Fruit fly (Drosophila melanogaster) whole organism, embryonic: Measurements from ENCODE around the gene PCNA2.

ENCODE experiments used
- CG10431 ChIP-seq: fragments of 200-800 bp; sonication (Bioruptor generic); optimal IDR thresholded peaks from 3 replicates; lab custom pipeline; 2018; ENCODE audit warnings: missing biosample characterization, mild to moderate bottlenecking, missing genetic modification characterization
- CG10462 ChIP-seq: fragments of 200-800 bp; sonication (Bioruptor generic); optimal IDR thresholded peaks from 2 replicates; lab custom pipeline; 2016; ENCODE audit warnings: missing biosample characterization, missing genetic modification characterization
- CG11398 ChIP-seq: fragments of 200-800 bp; sonication (Bioruptor generic); optimal IDR thresholded peaks from 2 replicates; lab custom pipeline; 2016; ENCODE audit warnings: missing biosample characterization, missing genetic modification characterization
- CG13287 ChIP-seq: fragments of 200-800 bp; sonication (Bioruptor generic); IDR thresholded peaks from 2 replicates; pipeline ENCODE4 v1.3.6; 2022; ENCODE audit warnings: missing biosample characterization, missing genetic modification characterization; ENCODE audit not compliant: partially characterized antibody
- CG13624 ChIP-seq: fragments of 200-800 bp; sonication (Bioruptor generic); optimal IDR thresholded peaks from 2 replicates; lab custom pipeline; 2016; ENCODE audit warnings: missing biosample characterization, missing genetic modification characterization
- CG13894 ChIP-seq: fragments of 200-800 bp; sonication (Bioruptor generic); optimal IDR thresholded peaks from 3 replicates; lab custom pipeline; 2018; ENCODE audit warnings: missing biosample characterization, mild to moderate bottlenecking, missing genetic modification characterization, moderate library complexity
- CG15073 ChIP-seq: fragments of 200-800 bp; sonication (Bioruptor generic); optimal IDR thresholded peaks from 2 replicates; lab custom pipeline; 2016; ENCODE audit warnings: missing biosample characterization, missing genetic modification characterization
- CG1792 ChIP-seq: fragments of 200-800 bp; sonication (Bioruptor generic); optimal IDR thresholded peaks from 2 replicates; lab custom pipeline; 2016; ENCODE audit warnings: missing biosample characterization, missing genetic modification characterization
- CG2712 ChIP-seq: fragments of 200-800 bp; optimal IDR thresholded peaks from 3 replicates; lab custom pipeline; 2019; ENCODE audit warnings: missing biosample characterization, mild to moderate bottlenecking, missing genetic modification characterization, moderate library complexity
- CG2875 ChIP-seq: fragments of 200-800 bp; sonication (Bioruptor generic); optimal IDR thresholded peaks from 2 replicates; lab custom pipeline; 2017; ENCODE audit warnings: missing biosample characterization, mild to moderate bottlenecking, missing genetic modification characterization, missing genetic modification reagents
- CG3847 ChIP-seq: fragments of 200-800 bp; sonication (Bioruptor generic); IDR thresholded peaks from 2 replicates; pipeline ENCODE4 v1.3.6; 2022; ENCODE audit warnings: missing biosample characterization, missing genetic modification characterization
- CG4282 ChIP-seq: fragments of 200-800 bp; sonication (Bioruptor generic); optimal IDR thresholded peaks from 2 replicates; lab custom pipeline; 2016; ENCODE audit warnings: missing biosample characterization, missing genetic modification characterization
- CG4328 ChIP-seq: fragments of 200-800 bp; sonication (Bioruptor generic); optimal IDR thresholded peaks from 3 replicates; lab custom pipeline; 2017; ENCODE audit warnings: missing biosample characterization, missing genetic modification reagents, missing genetic modification characterization
- CG4360 ChIP-seq: fragments of 200-800 bp; sonication (Bioruptor generic); IDR thresholded peaks from 2 replicates; pipeline ENCODE4 v1.3.6; 2022; ENCODE audit warnings: missing biosample characterization, missing genetic modification characterization
- CG43689 ChIP-seq: fragments of 200-800 bp; sonication (Bioruptor generic); IDR thresholded peaks from 2 replicates; pipeline ENCODE4 v1.3.6; 2022; ENCODE audit warnings: missing biosample characterization, missing genetic modification characterization
- CG4854 ChIP-seq: fragments of 200-800 bp; sonication (Bioruptor generic); optimal IDR thresholded peaks from 2 replicates; lab custom pipeline; 2016; ENCODE audit warnings: missing biosample characterization, missing genetic modification characterization, inconsistent platforms
- CG7357 ChIP-seq: fragments of 200-800 bp; sonication (Bioruptor generic); IDR thresholded peaks from 3 replicates; pipeline ENCODE4 v1.3.6; 2022; ENCODE audit warnings: missing biosample characterization, missing genetic modification characterization
- CG9437 ChIP-seq: fragments of 200-800 bp; sonication (Bioruptor generic); optimal IDR thresholded peaks from 2 replicates; lab custom pipeline; 2018; ENCODE audit warnings: missing biosample characterization, mild to moderate bottlenecking, missing genetic modification characterization
- Dad ChIP-seq: fragments of 200-800 bp; sonication (Bioruptor generic); optimal IDR thresholded peaks from 3 replicates; lab custom pipeline; 2016; ENCODE audit warnings: missing biosample characterization, missing genetic modification characterization
- Dll ChIP-seq: fragments of 200-800 bp; sonication (Bioruptor generic); IDR thresholded peaks from 4 replicates; pipeline ENCODE4 v1.3.6; 2022; ENCODE audit warnings: missing biosample characterization, missing genetic modification characterization; ENCODE audit not compliant: partially characterized antibody
- Eip74EF ChIP-seq, 2 experiments: fragments of 200-800 bp in 1 of 2; fragments of >200 bp in 1 of 2; sonication (Bioruptor generic) in 1 of 2; optimal IDR thresholded peaks; 2 replicates each; lab custom pipeline; 2017 to 2019; ENCODE audit warnings: missing biosample characterization in 2 of 2, missing genetic modification characterization in 2 of 2, mild to moderate bottlenecking in 1 of 2, moderate library complexity in 1 of 2
- Ets97D ChIP-seq: fragments of 200-800 bp; sonication (Bioruptor generic); optimal IDR thresholded peaks from 3 replicates; lab custom pipeline; 2016; ENCODE audit warnings: missing biosample characterization, missing genetic modification characterization
- HLH54F ChIP-seq: fragments of 200-800 bp; sonication (Bioruptor generic); optimal IDR thresholded peaks from 3 replicates; lab custom pipeline; 2016; ENCODE audit warnings: missing biosample characterization, missing genetic modification characterization
- Max ChIP-seq: fragments of 200-800 bp; sonication (Bioruptor generic); optimal IDR thresholded peaks from 2 replicates; lab custom pipeline; 2016; ENCODE audit warnings: missing biosample characterization, mild to moderate bottlenecking, missing genetic modification characterization
- Mrtf ChIP-seq: fragments of 200-800 bp; sonication (Bioruptor generic); IDR thresholded peaks from 3 replicates; pipeline ENCODE4 v1.3.6; 2022; ENCODE audit warnings: missing biosample characterization, missing genetic modification characterization
- Nf-YB ChIP-seq: fragments of 200-800 bp; sonication (Bioruptor generic); optimal IDR thresholded peaks from 3 replicates; lab custom pipeline; 2019; ENCODE audit warnings: missing biosample characterization, mild to moderate bottlenecking, missing genetic modification characterization, moderate library complexity
- TFAM ChIP-seq: fragments of 200-800 bp; sonication (Bioruptor generic); optimal IDR thresholded peaks from 2 replicates; lab custom pipeline; 2017; ENCODE audit warnings: missing biosample characterization, missing genetic modification characterization, inconsistent platforms
- ato ChIP-seq: fragments of 200-800 bp; sonication (Bioruptor generic); IDR thresholded peaks from 2 replicates; pipeline ENCODE4 v1.3.6; 2022; ENCODE audit warnings: missing biosample characterization, missing genetic modification characterization; ENCODE audit not compliant: partially characterized antibody
- br ChIP-seq: fragments of >200 bp; optimal IDR thresholded peaks from 2 replicates; lab custom pipeline; 2017
- bsh ChIP-seq, 2 experiments: fragments of 200-800 bp; sonication (Bioruptor generic); optimal IDR thresholded peaks; 2 replicates each; lab custom pipeline; 2017 to 2018; ENCODE audit warnings: mild to moderate bottlenecking in 2 of 2, missing biosample characterization in 2 of 2, missing genetic modification characterization in 2 of 2, moderate library complexity in 1 of 2
- cad ChIP-seq: fragments of >200 bp; optimal IDR thresholded peaks from 2 replicates; lab custom pipeline; 2017; ENCODE audit warnings: missing biosample characterization, missing genetic modification characterization
- caup ChIP-seq: fragments of 200-800 bp; sonication (Bioruptor generic); optimal IDR thresholded peaks from 3 replicates; lab custom pipeline; 2017; ENCODE audit warnings: missing biosample characterization, mild to moderate bottlenecking, missing genetic modification characterization, moderate library complexity; ENCODE audit not compliant: severe bottlenecking
- danr ChIP-seq: fragments of 200-800 bp; sonication (Bioruptor generic); IDR thresholded peaks from 2 replicates; pipeline ENCODE4 v1.3.6; 2022; ENCODE audit warnings: missing biosample characterization, missing genetic modification characterization
- ham ChIP-seq: fragments of 200-800 bp; sonication (Bioruptor generic); IDR thresholded peaks from 2 replicates; pipeline ENCODE4 v1.3.6; 2022; ENCODE audit warnings: missing biosample characterization, missing genetic modification characterization
- hth ChIP-seq: fragments of >200 bp; optimal IDR thresholded peaks from 2 replicates; lab custom pipeline; 2017; ENCODE audit warnings: inconsistent platforms
- kay ChIP-seq: fragments of 200-800 bp; sonication (Bioruptor generic); optimal IDR thresholded peaks from 2 replicates; lab custom pipeline; 2016; ENCODE audit warnings: missing biosample characterization, missing genetic modification characterization
- lab ChIP-seq: fragments of 200-800 bp; sonication (Bioruptor generic); optimal IDR thresholded peaks from 3 replicates; lab custom pipeline; 2017; ENCODE audit warnings: missing biosample characterization, missing genetic modification characterization, mild to moderate bottlenecking, moderate library complexity, missing genetic modification reagents
- lola ChIP-seq, 3 experiments: fragments of >200 bp in 2 of 3; fragments of 200-800 bp in 1 of 3; sonication (Bioruptor generic) in 1 of 3; optimal IDR thresholded peaks; 2 replicates each; lab custom pipeline; 2017 to 2019; ENCODE audit warnings: missing biosample characterization in 3 of 3, missing genetic modification characterization in 3 of 3, mild to moderate bottlenecking in 1 of 3, moderate library complexity in 1 of 3
- lov ChIP-seq, 2 experiments: fragments of 200-800 bp in 1 of 2; fragments of >200 bp in 1 of 2; sonication (Bioruptor generic) in 1 of 2; IDR thresholded peaks in 1 of 2; optimal IDR thresholded peaks in 1 of 2; 2 replicates in 1 of 2; 3 replicates in 1 of 2; pipeline versions ENCODE4 v1.3.6 to Lab custom; 2017 to 2022; ENCODE audit warnings: missing biosample characterization in 1 of 2, missing genetic modification characterization in 1 of 2
- oc ChIP-seq: fragments of 200-800 bp; sonication (Bioruptor generic); optimal IDR thresholded peaks from 2 replicates; lab custom pipeline; 2018; ENCODE audit warnings: missing biosample characterization, mild to moderate bottlenecking, missing genetic modification characterization, moderate library complexity
- pan ChIP-seq, 4 experiments: fragments of >200 bp in 3 of 4; fragments of 200-800 bp in 1 of 4; sonication (Bioruptor generic) in 1 of 4; optimal IDR thresholded peaks in 3 of 4; IDR thresholded peaks in 1 of 4; 2 replicates each; pipeline versions ENCODE4 v1.3.6 to Lab custom; 2017 to 2022; ENCODE audit warnings: missing biosample characterization in 2 of 4, missing genetic modification characterization in 2 of 4, mixed read lengths in 1 of 4
- sisA ChIP-seq: fragments of 200-800 bp; sonication (Bioruptor generic); IDR thresholded peaks from 2 replicates; pipeline ENCODE4 v1.3.6; 2022; ENCODE audit warnings: missing biosample characterization, missing genetic modification characterization
- stwl ChIP-seq: fragments of 200-800 bp; sonication (Bioruptor generic); optimal IDR thresholded peaks from 3 replicates; lab custom pipeline; 2018; ENCODE audit warnings: missing biosample characterization, mild to moderate bottlenecking, missing genetic modification characterization, moderate library complexity
- tna ChIP-seq: fragments of 200-800 bp; sonication (Bioruptor generic); IDR thresholded peaks from 2 replicates; pipeline ENCODE4 v1.3.6; 2022; ENCODE audit warnings: missing biosample characterization, missing genetic modification characterization; ENCODE audit not compliant: partially characterized antibody
- toy ChIP-seq: fragments of 200-800 bp; sonication (Bioruptor generic); IDR thresholded peaks from 2 replicates; pipeline ENCODE4 v1.3.6; 2022; ENCODE audit warnings: missing biosample characterization, missing genetic modification characterization
- zen ChIP-seq: fragments of 200-800 bp; sonication (Bioruptor generic); optimal IDR thresholded peaks from 3 replicates; lab custom pipeline; 2018; ENCODE audit warnings: missing biosample characterization, mild to moderate bottlenecking, missing genetic modification characterization, moderate library complexity
- zfh1 ChIP-seq: fragments of 200-800 bp; sonication (Bioruptor generic); IDR thresholded peaks from 3 replicates; pipeline ENCODE4 v1.3.6; 2022; ENCODE audit warnings: missing biosample characterization, missing genetic modification characterization

Gene PCNA2

DNA sequence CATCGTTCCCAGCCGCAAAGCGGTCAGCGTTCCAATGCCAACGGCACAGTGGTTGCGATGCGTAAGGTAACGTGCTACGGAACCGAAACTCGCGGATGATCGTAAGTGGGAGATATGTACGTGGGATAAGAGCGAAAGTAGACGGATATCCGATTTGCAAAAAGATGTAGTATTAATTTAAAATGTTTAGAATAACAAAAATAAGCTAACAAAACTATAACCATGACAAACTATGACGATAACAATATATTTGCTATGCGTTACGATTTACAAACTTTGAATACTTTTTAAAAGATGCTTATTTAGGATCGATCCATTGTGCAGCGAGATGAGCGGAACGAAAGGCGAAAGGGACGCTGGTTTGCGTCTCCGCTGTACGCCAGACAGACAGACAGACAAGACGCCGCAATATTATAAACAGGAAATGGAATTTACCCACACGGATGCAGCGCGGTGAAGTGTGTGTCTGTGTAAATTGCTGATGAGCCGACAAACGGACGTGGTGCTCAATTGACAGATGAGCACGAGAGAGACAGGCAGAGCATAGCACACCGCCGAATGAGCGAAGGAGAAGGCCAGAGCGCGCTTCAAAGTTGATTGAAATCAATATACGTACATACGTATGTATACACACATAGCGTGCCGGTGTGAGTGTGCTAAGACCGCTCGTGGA lies 8.0 kb downstream of the PCNA2 start (continued):
- no peak for TF ChIP-seq pan (optimal IDR thresholded peaks at IDR 0.05; lab: Kevin White, UChicago)
- peak in 1 of 2 experiments; percentile 95 for TF ChIP-seq pan (GFP tag; optimal IDR thresholded peaks at IDR 0.05 in 1 of 2, IDR thresholded peaks at IDR 0.05 in 1 of 2)
- TF ChIP-seq HLH54F (GFP tag; lab: Kevin White, UChicago) = peak; percentile 98
- peak; percentile 73 for TF ChIP-seq CG10431 (GFP tag; lab: Kevin White, UChicago)
- TF ChIP-seq oc (tag; lab: Kevin White, UChicago) = peak; percentile 87
- peak; percentile 91 for TF ChIP-seq kay (GFP tag; lab: Kevin White, UChicago)
- peak; percentile 91 for TF ChIP-seq zfh1 (GFP tag; lab: Robert Waterston, UW)
- TF ChIP-seq CG2875 = peak; percentile 91
- peak; percentile 93 for TF ChIP-seq Max (GFP tag; lab: Kevin White, UChicago)
- no peak for TF ChIP-seq br (lab: Kevin White, UChicago)
- TF ChIP-seq CG13624 (GFP tag; lab: Kevin White, UChicago) = peak; percentile 98
- peak; percentile 93 for TF ChIP-seq CG7357 (GFP tag; lab: Robert Waterston, UW)
- peak; percentile 63 for TF ChIP-seq CG43689
- TF ChIP-seq Eip74EF (GFP tag; optimal IDR thresholded peaks at IDR 0.05; lab: Kevin White, UChicago) = peak in 1 of 2 experiments; percentile 97
- TF ChIP-seq stwl (tag; lab: Kevin White, UChicago) = peak; percentile 16
- peak; percentile 96 for TF ChIP-seq Ets97D (GFP tag; lab: Kevin White, UChicago)
- no peak for TF ChIP-seq cad (GFP tag; lab: Kevin White, UChicago)
- no peak for TF ChIP-seq hth
- TF ChIP-seq Mrtf (GFP tag; lab: Robert Waterston, UW) = peak; percentile 92
- TF ChIP-seq caup = peak; percentile 94
- no peak; the same call in 1 of the 2 replicates for TF ChIP-seq CG4360
- TF ChIP-seq ato (GFP tag; lab: Robert Waterston, UW) = no peak
- TF ChIP-seq lab (GFP tag; lab: Kevin White, UChicago) = peak; percentile 96
- peak; percentile 96 for TF ChIP-seq Dad (GFP tag; lab: Kevin White, UChicago)
- TF ChIP-seq danr (GFP tag; lab: Robert Waterston, UW) = peak; percentile 94
- TF ChIP-seq sisA (GFP tag; lab: Robert Waterston, UW) = peak; percentile 94
- TF ChIP-seq CG3847 = peak; percentile 95
- peak; percentile 94 for TF ChIP-seq CG1792
- peak; percentile 93 for TF ChIP-seq CG4282 (GFP tag; lab: Kevin White, UChicago)
- peak; percentile 77 for TF ChIP-seq ham (GFP tag; lab: Robert Waterston, UW)
- peak in 2 of 3 experiments; percentile 44 to 97 for TF ChIP-seq lola (GFP tag; optimal IDR thresholded peaks at IDR 0.05; lab: Kevin White, UChicago)
- TF ChIP-seq CG10462 (GFP tag; lab: Kevin White, UChicago) = peak; percentile 96
- peak; percentile 75 for TF ChIP-seq CG13894
- TF ChIP-seq Nf-YB (GFP tag; lab: Kevin White, UChicago) = peak; percentile 85
- peak; percentile 95 for TF ChIP-seq CG11398 (GFP tag; lab: Kevin White, UChicago)
- no peak for TF ChIP-seq lov (optimal IDR thresholded peaks at IDR 0.05; lab: Kevin White, UChicago)
- peak; percentile 68; the same call in 1 of the 3 replicates for TF ChIP-seq lov (GFP tag; IDR thresholded peaks at IDR 0.05; lab: Robert Waterston, UW)
- TF ChIP-seq bsh (GFP tag; optimal IDR thresholded peaks at IDR 0.05; lab: Kevin White, UChicago) = peak; percentile 92 to 94
- peak; percentile 98 for TF ChIP-seq CG2712
- TF ChIP-seq CG13287 = peak; percentile 13; the same call in 1 of the 2 replicates
- peak; percentile 76 for TF ChIP-seq TFAM (GFP tag; lab: Kevin White, UChicago)
- TF ChIP-seq CG9437 (GFP tag; lab: Kevin White, UChicago) = peak; percentile 94
- TF ChIP-seq toy (GFP tag; lab: Robert Waterston, UW) = peak; percentile 83
- TF ChIP-seq tna (GFP tag; lab: Robert Waterston, UW) = no peak
- TF ChIP-seq CG15073 (GFP tag; lab: Kevin White, UChicago) = peak; percentile 80
- TF ChIP-seq Dll (GFP tag; lab: Robert Waterston, UW) = no peak
- peak; percentile 88 for TF ChIP-seq CG4328 (GFP tag; lab: Kevin White, UChicago)
- TF ChIP-seq CG4854 = peak; percentile 93
- peak; percentile 82 for TF ChIP-seq zen
